Worm (Caenorhabditis elegans) whole organism, L1 larva: ENCODE measurements around the gene T26E4.3.

Source experiments
- C04F5.9 ChIP-seq: sonication (generic microtip); optimal IDR thresholded peaks from 2 replicates; lab custom pipeline; 2016; ENCODE audit warnings: missing genetic modification characterization, missing compliant biosample characterization
- C16A3.4 ChIP-seq: fragments of 150-350 bp; optimal IDR thresholded peaks from 2 replicates; lab custom pipeline; 2014; ENCODE audit warnings: missing biosample characterization, missing genetic modification characterization
- C34B4.2 ChIP-seq: sonication (generic microtip); optimal IDR thresholded peaks from 2 replicates; lab custom pipeline; 2017; ENCODE audit warnings: mild to moderate bottlenecking, missing genetic modification characterization, missing compliant biosample characterization
- F16B12.6 ChIP-seq: fragments of 150-350 bp; optimal IDR thresholded peaks from 2 replicates; lab custom pipeline; 2014; ENCODE audit warnings: missing biosample characterization, missing genetic modification characterization
- aha-1 ChIP-seq: fragments of 150-350 bp; optimal IDR thresholded peaks from 2 replicates; lab custom pipeline; 2014; ENCODE audit warnings: missing biosample characterization, missing genetic modification characterization
- alr-1 ChIP-seq: fragments of 200-800 bp; sonication (Bioruptor generic); optimal IDR thresholded peaks from 2 replicates; lab custom pipeline; 2018; ENCODE audit warnings: borderline replicate concordance, mild to moderate bottlenecking, missing genetic modification characterization, missing compliant biosample characterization
- aly-2 ChIP-seq: fragments of 150-350 bp; optimal IDR thresholded peaks from 2 replicates; lab custom pipeline; 2014; ENCODE audit warnings: missing biosample characterization, missing genetic modification characterization
- ama-1 ChIP-seq: fragments of 150-350 bp; optimal IDR thresholded peaks from 2 replicates; lab custom pipeline; 2014
- blmp-1 ChIP-seq: fragments of 150-350 bp; optimal IDR thresholded peaks from 2 replicates; lab custom pipeline; 2014; ENCODE audit warnings: missing biosample characterization, missing genetic modification characterization
- ceh-63 ChIP-seq: fragments of 200-800 bp; sonication (Bioruptor generic); optimal IDR thresholded peaks from 2 replicates; lab custom pipeline; 2018; ENCODE audit warnings: mild to moderate bottlenecking, missing genetic modification characterization, missing compliant biosample characterization
- ceh-82 ChIP-seq, 3 experiments: fragments of 150-350 bp in 1 of 3; sonication (generic microtip) in 2 of 3; optimal IDR thresholded peaks; 2 replicates each; lab custom pipeline; 2014 to 2017; ENCODE audit warnings: missing biosample characterization in 3 of 3, missing genetic modification characterization in 3 of 3
- ceh-90 ChIP-seq: sonication (generic microtip); optimal IDR thresholded peaks from 2 replicates; lab custom pipeline; 2016; ENCODE audit warnings: missing genetic modification characterization, missing compliant biosample characterization
- dsc-1 ChIP-seq: sonication (generic microtip); optimal IDR thresholded peaks from 2 replicates; lab custom pipeline; 2016; ENCODE audit warnings: mild to moderate bottlenecking, missing genetic modification characterization, missing compliant biosample characterization
- efl-1 ChIP-seq, 4 experiments: fragments of 150-350 bp; optimal IDR thresholded peaks in 3 of 4; peaks in 1 of 4; 1 replicate in 1 of 4; 2 replicates in 3 of 4; lab custom pipeline; 2014; ENCODE audit warnings: missing biosample characterization in 2 of 4, missing genetic modification characterization in 2 of 4, missing genetic modification reagents in 2 of 4
- elt-3 ChIP-seq, 6 experiments: fragments of 150-350 bp in 1 of 6; sonication (generic microtip); optimal IDR thresholded peaks; 2 replicates each; lab custom pipeline; 2017 to 2018; ENCODE audit warnings: missing biosample characterization in 6 of 6, missing genetic modification characterization in 6 of 6, inconsistent platforms in 1 of 6
- fkh-8 ChIP-seq: sonication (generic microtip); optimal IDR thresholded peaks from 2 replicates; lab custom pipeline; 2016; ENCODE audit warnings: mild to moderate bottlenecking, missing genetic modification characterization, missing compliant biosample characterization
- hlh-4 ChIP-seq: sonication (generic microtip); optimal IDR thresholded peaks from 2 replicates; lab custom pipeline; 2016; ENCODE audit warnings: mild to moderate bottlenecking, missing genetic modification characterization, missing compliant biosample characterization
- irx-1 ChIP-seq: sonication (generic microtip); optimal IDR thresholded peaks from 2 replicates; lab custom pipeline; 2016; ENCODE audit warnings: missing genetic modification characterization, missing compliant biosample characterization
- isw-1 ChIP-seq: fragments of 200-800 bp; sonication (Bioruptor generic); IDR thresholded peaks from 2 replicates; pipeline ENCODE4 v1.3.6; 2022; ENCODE audit warnings: missing genetic modification characterization, missing compliant biosample characterization
- lin-14 ChIP-seq: fragments of 200-800 bp; sonication (Bioruptor generic); optimal IDR thresholded peaks from 2 replicates; lab custom pipeline; 2018; ENCODE audit warnings: mild to moderate bottlenecking, missing genetic modification characterization, moderate library complexity, missing compliant biosample characterization
- mef-2 ChIP-seq: fragments of 150-350 bp; optimal IDR thresholded peaks from 2 replicates; lab custom pipeline; 2014; ENCODE audit warnings: missing biosample characterization, missing genetic modification characterization
- mep-1 ChIP-seq: fragments of 150-350 bp; optimal IDR thresholded peaks from 2 replicates; lab custom pipeline; 2014; ENCODE audit warnings: missing biosample characterization, missing genetic modification characterization
- nhr-11 ChIP-seq: fragments of 150-350 bp; optimal IDR thresholded peaks from 2 replicates; lab custom pipeline; 2014; ENCODE audit warnings: missing biosample characterization, missing genetic modification characterization
- nhr-12 ChIP-seq: sonication (generic microtip); optimal IDR thresholded peaks from 2 replicates; lab custom pipeline; 2017; ENCODE audit warnings: missing biosample characterization, missing genetic modification characterization
- nhr-19 ChIP-seq: fragments of 200-800 bp; sonication (Bioruptor generic); conservative IDR thresholded peaks from 2 replicates; pipeline ENCODE4 v1.3.6; 2022; ENCODE audit warnings: missing genetic modification characterization, missing compliant biosample characterization
- nhr-28 ChIP-seq: fragments of 150-350 bp; optimal IDR thresholded peaks from 2 replicates; lab custom pipeline; 2014; ENCODE audit warnings: missing biosample characterization, missing genetic modification characterization
- nhr-71 ChIP-seq: sonication (generic microtip); optimal IDR thresholded peaks from 2 replicates; lab custom pipeline; 2016; ENCODE audit warnings: mild to moderate bottlenecking, missing genetic modification characterization, moderate library complexity, missing compliant biosample characterization
- nhr-84 ChIP-seq: sonication (generic microtip); optimal IDR thresholded peaks from 2 replicates; lab custom pipeline; 2017; ENCODE audit warnings: missing biosample characterization, missing genetic modification characterization
- nhr-90 ChIP-seq: sonication (generic microtip); optimal IDR thresholded peaks from 2 replicates; lab custom pipeline; 2016; ENCODE audit warnings: mild to moderate bottlenecking, missing genetic modification characterization, missing compliant biosample characterization; ENCODE audit not compliant: poor library complexity
- pag-3 ChIP-seq: sonication (generic microtip); optimal IDR thresholded peaks from 2 replicates; lab custom pipeline; 2017; ENCODE audit warnings: missing genetic modification characterization, mild to moderate bottlenecking, missing compliant biosample characterization, antibody characterized with exemption, borderline replicate concordance; ENCODE audit not compliant: insufficient read depth
- rnt-1 ChIP-seq: sonication (generic microtip); optimal IDR thresholded peaks from 2 replicates; lab custom pipeline; 2016; ENCODE audit warnings: mild to moderate bottlenecking, missing genetic modification characterization, moderate library complexity, missing compliant biosample characterization
- sox-4 ChIP-seq: sonication (generic microtip); optimal IDR thresholded peaks from 2 replicates; lab custom pipeline; 2016; ENCODE audit warnings: missing genetic modification characterization, missing compliant biosample characterization
- sptf-1 ChIP-seq: fragments of 150-350 bp; optimal IDR thresholded peaks from 2 replicates; lab custom pipeline; 2014; ENCODE audit warnings: missing biosample characterization, missing genetic modification characterization
- sup-37 ChIP-seq: fragments of 200-800 bp; sonication (Bioruptor generic); optimal IDR thresholded peaks from 2 replicates; lab custom pipeline; 2018; ENCODE audit warnings: mild to moderate bottlenecking, missing genetic modification characterization, missing compliant biosample characterization
- tbx-2 ChIP-seq: sonication (generic microtip); optimal IDR thresholded peaks from 2 replicates; lab custom pipeline; 2016; ENCODE audit warnings: missing genetic modification characterization, missing compliant biosample characterization
- unc-130 ChIP-seq: fragments of 150-350 bp; optimal IDR thresholded peaks from 2 replicates; lab custom pipeline; 2017; ENCODE audit warnings: missing biosample characterization, missing genetic modification characterization, inconsistent platforms
- unc-62 ChIP-seq: fragments of 150-350 bp; optimal IDR thresholded peaks from 2 replicates; lab custom pipeline; 2014; ENCODE audit warnings: missing biosample characterization, missing genetic modification reagents, missing genetic modification characterization
- unc-86 ChIP-seq: sonication (generic microtip); optimal IDR thresholded peaks from 2 replicates; lab custom pipeline; 2016; ENCODE audit warnings: missing genetic modification characterization, missing compliant biosample characterization

T26E4.3 gene

DNA sequence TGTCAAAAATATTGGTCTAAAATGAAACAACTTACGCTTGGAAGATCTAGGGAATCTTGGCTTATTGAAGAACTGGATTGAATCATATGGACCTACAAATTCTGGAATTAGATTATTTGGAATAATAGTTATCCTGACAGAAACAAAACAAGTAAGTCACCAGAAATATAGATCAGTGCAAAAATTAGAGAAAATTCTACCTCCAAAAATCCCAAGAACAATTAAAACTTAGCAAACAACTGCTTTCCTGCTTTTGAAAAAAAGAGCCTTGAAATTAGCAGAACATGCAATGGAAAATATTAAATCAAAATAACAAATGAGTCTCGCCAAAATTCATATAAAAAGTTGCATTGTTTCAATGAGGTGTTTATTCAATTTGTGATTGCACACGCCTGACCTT is 9.5 kb upstream of the T26E4.3 start, which contains the start of gene nhr-60:
TSS of gene nhr-60 (minus strand) at position 101 of the 400 bp plus-strand sequence.
- TF ChIP-seq nhr-19 (no peak), ceh-90 (tag; lab: Kevin White, UChicago) (no peak), dsc-1 (tag; lab: Kevin White, UChicago) (no peak), C34B4.2 (tag; lab: Kevin White, UChicago) (no peak), nhr-84 (tag; lab: Kevin White, UChicago) (no peak), nhr-28 (tag; lab: Kevin White, UChicago) (no peak), nhr-90 (no peak), nhr-71 (tag; lab: Kevin White, UChicago) (no peak)

- TF ChIP-seq fkh-8 (tag; lab: Kevin White, UChicago) (peak; percentile 14), blmp-1 (tag; lab: Kevin White, UChicago) (peak; percentile 18), efl-1 (optimal IDR thresholded peaks at IDR 0.05; lab: Kevin White, UChicago) (no peak), efl-1 (GFP tag; optimal IDR thresholded peaks at IDR 0.05 in 1 of 2; lab: Kevin White, UChicago) (peak in 1 of 2 experiments; percentile 78), aha-1 (no peak), lin-14 (GFP tag; lab: Kevin White, UChicago) (peak; percentile 10)
Observed at ce11 chrV:15773941-15774340, 8.7 kb upstream of the T26E4.3 start.

ce11 chrV:15776651-15777050 is 5.9 kb upstream of the T26E4.3 start, which contains the start of gene nhr-283:
Gene nhr-283, minus strand, starts transcription at chrV:15776751.
- peak; percentile 24 for TF ChIP-seq fkh-8 (tag; lab: Kevin White, UChicago)
- no peak for TF ChIP-seq rnt-1 (tag; lab: Kevin White, UChicago)

ce11 chrV:15779128-15779729 is 3.4 kb upstream of the T26E4.3 start, which contains the start of the genes nhr-285 and irld-52:
Gene nhr-285, minus strand, starts transcription at chrV:15779228.
Gene irld-52, plus strand, starts transcription at chrV:15779679.
- TF ChIP-seq nhr-12 (tag; lab: Kevin White, UChicago), result no peak
- TF ChIP-seq aha-1, result no peak
- no peak for TF ChIP-seq ceh-63 (GFP tag; lab: Kevin White, UChicago)
- no peak for TF ChIP-seq mef-2
- TF ChIP-seq C34B4.2 (tag; lab: Kevin White, UChicago), result no peak
- TF ChIP-seq mep-1 (tag; lab: Kevin White, UChicago), result no peak
- TF ChIP-seq F16B12.6, result no peak
- TF ChIP-seq unc-86 (tag; lab: Kevin White, UChicago), result no peak
- TF ChIP-seq unc-130, result no peak

DNA sequence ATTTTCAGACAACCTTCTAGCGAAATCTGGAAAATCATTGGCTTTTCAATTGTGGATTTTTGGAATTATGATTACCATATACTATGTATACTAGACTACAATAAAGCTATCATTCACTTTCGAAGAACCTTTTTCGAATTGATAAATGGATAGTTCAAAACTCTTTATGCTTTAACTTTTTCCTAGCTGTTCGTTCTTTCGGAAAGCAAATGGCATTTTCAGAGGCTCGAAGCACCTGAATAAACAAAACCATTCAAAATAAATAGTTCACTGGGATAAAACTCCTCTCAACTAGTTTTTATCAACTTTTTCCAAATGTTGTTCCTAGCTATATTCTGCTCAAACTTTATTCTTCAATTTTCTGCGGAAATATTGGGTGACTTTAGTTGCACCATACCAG is 1.5 kb upstream of the T26E4.3 start, which contains the start of gene T26E4.2:
TSS of gene T26E4.2 (plus strand) at position 301 of the 400 bp plus-strand sequence.
- TF ChIP-seq sox-4 (tag; lab: Kevin White, UChicago) (no peak), C16A3.4 (tag; lab: Kevin White, UChicago) (no peak)

- TF ChIP-seq irx-1 (tag; lab: Kevin White, UChicago) (no peak), ama-1 (lab: Kevin White, UChicago) (no peak), hlh-4 (no peak), ceh-82 (tag; optimal IDR thresholded peaks at IDR 0.05; lab: Kevin White, UChicago) (no peak), nhr-28 (tag; lab: Kevin White, UChicago) (no peak), nhr-11 (tag; lab: Kevin White, UChicago) (no peak), mef-2 (no peak), unc-62 (GFP tag; lab: Kevin White, UChicago) (no peak), isw-1 (GFP tag; lab: Robert Waterston, UW) (no peak), mep-1 (tag; lab: Kevin White, UChicago) (no peak), tbx-2 (no peak), efl-1 (optimal IDR thresholded peaks at IDR 0.05; lab: Kevin White, UChicago) (no peak), efl-1 (GFP tag; optimal IDR thresholded peaks at IDR 0.05 in 1 of 2; lab: Kevin White, UChicago) (no peak), aly-2 (tag; lab: Kevin White, UChicago) (no peak), elt-3 (tag; optimal IDR thresholded peaks at IDR 0.05; lab: Kevin White, UChicago) (no peak), C04F5.9 (tag; lab: Kevin White, UChicago) (no peak), sptf-1 (tag; lab: Kevin White, UChicago) (no peak), pag-3 (tag; lab: Kevin White, UChicago) (no peak), alr-1 (tag; lab: Kevin White, UChicago) (no peak), sup-37 (GFP tag; lab: Kevin White, UChicago) (no peak)
Observed at ce11 chrV:15792409-15792808, 9.8 kb downstream of the T26E4.3 start, which contains the start of gene T26E4.4. Gene T26E4.4, minus strand, starts transcription at chrV:15792509.
